Fruit fly (Drosophila melanogaster): ENCODE results near the gene Mitofilin.

Gene Mitofilin

dm6 chr3R:22049134-22049796, 26.1 kb upstream of the Mitofilin start (continued):
- TF ChIP-seq zfh2 (GFP tag; optimal IDR thresholded peaks at IDR 0.05): peak; percentile 34
- peak; percentile 79 for TF ChIP-seq CG10979 (tag; optimal IDR thresholded peaks at IDR 0.05)
- TF ChIP-seq MBD-R2 (GFP tag; IDR thresholded peaks at IDR 0.05): peak; percentile 54; the same call in 1 of the 2 replicates
- peak; percentile 58 for TF ChIP-seq gsb (GFP tag; IDR thresholded peaks at IDR 0.05)
- no peak for TF ChIP-seq inv (GFP tag; IDR thresholded peaks at IDR 0.05; ENCODE audit: partially characterized antibody)
- TF ChIP-seq CG6765 (GFP tag; optimal IDR thresholded peaks at IDR 0.05): peak; percentile 54
- peak; percentile 83 for TF ChIP-seq CG2120 (GFP tag; optimal IDR thresholded peaks at IDR 0.05)
- TF ChIP-seq cad (GFP tag; optimal IDR thresholded peaks at IDR 0.05): no peak
- no peak for TF ChIP-seq pan (optimal IDR thresholded peaks at IDR 0.05)
- peak in 1 of 2 experiments; percentile 87 for TF ChIP-seq pan (GFP tag; optimal IDR thresholded peaks at IDR 0.05 in 1 of 2, IDR thresholded peaks at IDR 0.05 in 1 of 2)
- TF ChIP-seq MTF-1 (GFP tag; optimal IDR thresholded peaks at IDR 0.05; ENCODE audit: borderline replicate concordance): peak; percentile 34
- peak in 1 of 2 experiments; percentile 56 for TF ChIP-seq Hr78 (GFP tag; optimal IDR thresholded peaks at IDR 0.05)
- peak; percentile 87 for TF ChIP-seq dmrt99B (tag; optimal IDR thresholded peaks at IDR 0.05)
- TF ChIP-seq caup (GFP tag; optimal IDR thresholded peaks at IDR 0.05; ENCODE audit: severe bottlenecking): peak; percentile 79
- TF ChIP-seq Fer3 (tag; optimal IDR thresholded peaks at IDR 0.05): peak; percentile 80

dm6 chr3R:22047412-22047811, 24.3 kb upstream of the Mitofilin start:
- TF ChIP-seq sd (tag; optimal IDR thresholded peaks at IDR 0.05): peak; percentile 65
- no peak for TF ChIP-seq row (GFP tag; IDR thresholded peaks at IDR 0.05)
- TF ChIP-seq CG12769 (tag; optimal IDR thresholded peaks at IDR 0.05): no peak
- no peak for TF ChIP-seq en (GFP tag; optimal IDR thresholded peaks at IDR 0.05)
- TF ChIP-seq CG43689 (GFP tag; IDR thresholded peaks at IDR 0.05): no peak
- no peak for TF ChIP-seq CG16815 (GFP tag; optimal IDR thresholded peaks at IDR 0.05)
- no peak for TF ChIP-seq CG31365 (tag; optimal IDR thresholded peaks at IDR 0.05)
- no peak for TF ChIP-seq CG2889 (GFP tag; IDR thresholded peaks at IDR 0.05)
- peak; percentile 55 for TF ChIP-seq CG32767 (GFP tag; IDR thresholded peaks at IDR 0.05)
- no peak for TF ChIP-seq E2f2 (GFP tag; IDR thresholded peaks at IDR 0.05)
- peak; percentile 39 for TF ChIP-seq twi (tag; optimal IDR thresholded peaks at IDR 0.05)
- no peak for TF ChIP-seq CG10274 (GFP tag; optimal IDR thresholded peaks at IDR 0.05)
- no peak for TF ChIP-seq Camta (GFP tag; optimal IDR thresholded peaks at IDR 0.05)
- TF ChIP-seq NfI (GFP tag; optimal IDR thresholded peaks at IDR 0.05): no peak
- no peak for TF ChIP-seq lov (optimal IDR thresholded peaks at IDR 0.05)
- TF ChIP-seq lov (GFP tag; IDR thresholded peaks at IDR 0.05): no peak
- TF ChIP-seq H15 (GFP tag; IDR thresholded peaks at IDR 0.05): no peak
- no peak for TF ChIP-seq CG13624 (GFP tag; optimal IDR thresholded peaks at IDR 0.05)
- no peak for TF ChIP-seq Hsf (GFP tag; optimal IDR thresholded peaks at IDR 0.05)
- no peak for TF ChIP-seq gsb (GFP tag; IDR thresholded peaks at IDR 0.05)
- TF ChIP-seq CG9215 (GFP tag; IDR thresholded peaks at IDR 0.05): no peak
- TF ChIP-seq fd102C (GFP tag; optimal IDR thresholded peaks at IDR 0.05): no peak
- no peak for TF ChIP-seq zf30C (GFP tag; optimal IDR thresholded peaks at IDR 0.05)
- no peak for TF ChIP-seq Myb (GFP tag; optimal IDR thresholded peaks at IDR 0.05)
- peak; percentile 24 for TF ChIP-seq Ets65A (GFP tag)
- no peak for TF ChIP-seq dysf (GFP tag; IDR thresholded peaks at IDR 0.05)
- TF ChIP-seq dimm (GFP tag; IDR thresholded peaks at IDR 0.05): no peak
- no peak for TF ChIP-seq jing (GFP tag; optimal IDR thresholded peaks at IDR 0.05)
- TF ChIP-seq ash1 (GFP tag; optimal IDR thresholded peaks at IDR 0.05): no peak
- no peak for TF ChIP-seq mam (GFP tag; optimal IDR thresholded peaks at IDR 0.05)
- TF ChIP-seq CG1792 (GFP tag; optimal IDR thresholded peaks at IDR 0.05): no peak
- no peak for TF ChIP-seq disco-r (GFP tag; optimal IDR thresholded peaks at IDR 0.05)
- no peak for TF ChIP-seq CG14710 (tag; optimal IDR thresholded peaks at IDR 0.05)
- TF ChIP-seq maf-S (GFP tag; optimal IDR thresholded peaks at IDR 0.05): no peak
- TF ChIP-seq tin (GFP tag; optimal IDR thresholded peaks at IDR 0.05): no peak
- no peak for TF ChIP-seq CG1602 (GFP tag; optimal IDR thresholded peaks at IDR 0.05)
- no peak for TF ChIP-seq inv (GFP tag; IDR thresholded peaks at IDR 0.05; ENCODE audit: partially characterized antibody)

Data from whole organism, embryonic.